Worm (Caenorhabditis elegans) whole organism, late embryonic: ENCODE data around the gene mtcu-2.
"Not testable (repeated sequence)": the region's sequence is repeated elsewhere in the genome, so short reads cannot be mapped to it uniquely, and the experiment has no call there.

Source experiments
- C08G9.2 ChIP-seq: sonication (generic microtip); optimal IDR thresholded peaks from 2 replicates; lab custom pipeline; 2016; ENCODE audit warnings: mild to moderate bottlenecking, missing genetic modification characterization, moderate library complexity, missing compliant biosample characterization
- F13H6.1 ChIP-seq: sonication (generic microtip); optimal IDR thresholded peaks from 2 replicates; lab custom pipeline; 2016; ENCODE audit warnings: missing genetic modification characterization, missing compliant biosample characterization
- ahr-1 ChIP-seq: sonication (generic microtip); optimal IDR thresholded peaks from 2 replicates; lab custom pipeline; 2016; ENCODE audit warnings: missing genetic modification characterization, missing compliant biosample characterization
- ceh-14 ChIP-seq: sonication (generic microtip); optimal IDR thresholded peaks from 2 replicates; lab custom pipeline; 2016; ENCODE audit warnings: missing genotype, missing genetic modification characterization, missing compliant biosample characterization
- ceh-18 ChIP-seq: sonication (generic microtip); optimal IDR thresholded peaks from 2 replicates; lab custom pipeline; 2016; ENCODE audit warnings: missing genetic modification characterization, missing compliant biosample characterization
- ceh-2 ChIP-seq: sonication (generic microtip); optimal IDR thresholded peaks from 2 replicates; lab custom pipeline; 2016; ENCODE audit warnings: missing genotype, missing genetic modification characterization, missing compliant biosample characterization
- ceh-31 ChIP-seq: sonication (generic microtip); optimal IDR thresholded peaks from 2 replicates; lab custom pipeline; 2016; ENCODE audit warnings: missing genetic modification characterization, missing compliant biosample characterization
- ceh-34 ChIP-seq: sonication (generic microtip); optimal IDR thresholded peaks from 2 replicates; lab custom pipeline; 2016; ENCODE audit warnings: mild to moderate bottlenecking, missing genetic modification characterization, missing compliant biosample characterization
- ceh-45 ChIP-seq: fragments of 200-800 bp; sonication (Bioruptor generic); IDR thresholded peaks from 2 replicates; pipeline ENCODE4 v1.3.6; 2022; ENCODE audit warnings: missing genetic modification reagents, missing genetic modification characterization, missing compliant biosample characterization
- ceh-48 ChIP-seq: sonication (generic microtip); optimal IDR thresholded peaks from 2 replicates; lab custom pipeline; 2016; ENCODE audit warnings: missing genetic modification characterization, inconsistent platforms, missing compliant biosample characterization
- ceh-6 ChIP-seq: fragments of 200-800 bp; sonication (Bioruptor generic); optimal IDR thresholded peaks from 2 replicates; lab custom pipeline; 2018; ENCODE audit warnings: mild to moderate bottlenecking, missing genetic modification characterization, missing compliant biosample characterization
- ceh-9 ChIP-seq: sonication (generic microtip); optimal IDR thresholded peaks from 2 replicates; lab custom pipeline; 2016; ENCODE audit warnings: mild to moderate bottlenecking, missing genetic modification characterization, inconsistent platforms, missing compliant biosample characterization
- dve-1 ChIP-seq: sonication (generic microtip); optimal IDR thresholded peaks from 2 replicates; lab custom pipeline; 2017; ENCODE audit warnings: antibody characterized with exemption, mild to moderate bottlenecking, missing genetic modification characterization, missing compliant biosample characterization
- elt-2 ChIP-seq: sonication (generic microtip); optimal IDR thresholded peaks from 2 replicates; lab custom pipeline; 2016; ENCODE audit warnings: missing genetic modification reagents, missing genetic modification characterization, missing compliant biosample characterization
- ets-4 ChIP-seq: sonication (generic microtip); optimal IDR thresholded peaks from 2 replicates; lab custom pipeline; 2016; ENCODE audit warnings: missing genetic modification characterization, missing compliant biosample characterization
- fax-1 ChIP-seq: sonication (generic microtip); optimal IDR thresholded peaks from 2 replicates; lab custom pipeline; 2016; ENCODE audit warnings: missing genotype, missing genetic modification characterization, missing compliant biosample characterization
- fkh-6 ChIP-seq: sonication (generic microtip); optimal IDR thresholded peaks from 2 replicates; lab custom pipeline; 2016; ENCODE audit warnings: missing genetic modification characterization, missing compliant biosample characterization
- gmeb-2 ChIP-seq: sonication (generic microtip); optimal IDR thresholded peaks from 2 replicates; lab custom pipeline; 2016; ENCODE audit warnings: missing genetic modification characterization, inconsistent platforms, missing compliant biosample characterization
- hlh-13 ChIP-seq: fragments of 200-800 bp; sonication (Bioruptor generic); optimal IDR thresholded peaks from 2 replicates; lab custom pipeline; 2018; ENCODE audit warnings: mild to moderate bottlenecking, missing genetic modification characterization, missing compliant biosample characterization
- hlh-15 ChIP-seq: sonication (generic microtip); optimal IDR thresholded peaks from 2 replicates; lab custom pipeline; 2016; ENCODE audit warnings: missing genetic modification characterization, missing compliant biosample characterization
- hlh-30 ChIP-seq: sonication (generic microtip); optimal IDR thresholded peaks from 2 replicates; lab custom pipeline; 2017; ENCODE audit warnings: antibody characterized with exemption, missing genetic modification characterization, missing compliant biosample characterization; ENCODE audit not compliant: insufficient read depth
- lim-6 ChIP-seq: sonication (generic microtip); optimal IDR thresholded peaks from 2 replicates; lab custom pipeline; 2016; ENCODE audit warnings: missing genetic modification characterization, missing compliant biosample characterization
- mec-3 ChIP-seq: sonication (generic microtip); optimal IDR thresholded peaks from 2 replicates; lab custom pipeline; 2016; ENCODE audit warnings: borderline replicate concordance, missing genetic modification characterization, missing compliant biosample characterization
- nfya-1 ChIP-seq: sonication (generic microtip); optimal IDR thresholded peaks from 2 replicates; lab custom pipeline; 2017; ENCODE audit warnings: missing genetic modification characterization, mild to moderate bottlenecking, missing compliant biosample characterization, antibody characterized with exemption, moderate library complexity
- odd-2 ChIP-seq: sonication (generic microtip); optimal IDR thresholded peaks from 2 replicates; lab custom pipeline; 2017; ENCODE audit warnings: antibody characterized with exemption, mild to moderate bottlenecking, missing genetic modification characterization, missing compliant biosample characterization
- pag-3 ChIP-seq: sonication (generic microtip); optimal IDR thresholded peaks from 2 replicates; lab custom pipeline; 2016; ENCODE audit warnings: missing compliant biosample characterization, missing genetic modification characterization, borderline replicate concordance
- pha-4 ChIP-seq: fragments of 150-350 bp; optimal IDR thresholded peaks from 2 replicates; lab custom pipeline; 2018; ENCODE audit warnings: missing biosample characterization, missing genetic modification reagents, missing genetic modification characterization
- pqm-1 ChIP-seq: sonication (generic microtip); optimal IDR thresholded peaks from 2 replicates; lab custom pipeline; 2016; ENCODE audit warnings: missing genetic modification characterization, missing compliant biosample characterization
- pros-1 ChIP-seq: fragments of 150-350 bp; optimal IDR thresholded peaks from 2 replicates; lab custom pipeline; 2014; ENCODE audit warnings: missing biosample characterization, missing genetic modification reagents, missing genetic modification characterization
- ref-2 ChIP-seq: sonication (generic microtip); optimal IDR thresholded peaks from 2 replicates; lab custom pipeline; 2016; ENCODE audit warnings: missing genetic modification characterization, missing compliant biosample characterization
- rnt-1 ChIP-seq: sonication (generic microtip); optimal IDR thresholded peaks from 2 replicates; lab custom pipeline; 2016; ENCODE audit warnings: missing genetic modification characterization, missing compliant biosample characterization
- sox-2 ChIP-seq: fragments of 200-800 bp; sonication (Bioruptor generic); IDR thresholded peaks from 2 replicates; pipeline ENCODE4 v1.3.6; 2022; ENCODE audit warnings: missing genetic modification reagents, missing genetic modification characterization, missing compliant biosample characterization
- tbx-2 ChIP-seq: sonication (generic microtip); optimal IDR thresholded peaks from 2 replicates; lab custom pipeline; 2016; ENCODE audit warnings: missing genetic modification characterization, missing compliant biosample characterization
- tbx-7 ChIP-seq: sonication (generic microtip); optimal IDR thresholded peaks from 2 replicates; lab custom pipeline; 2016; ENCODE audit warnings: missing genotype, missing genetic modification characterization, missing compliant biosample characterization
- ttx-3 ChIP-seq: sonication (generic microtip); optimal IDR thresholded peaks from 2 replicates; lab custom pipeline; 2016; ENCODE audit warnings: missing genetic modification reagents, missing genetic modification characterization, missing compliant biosample characterization
- unc-3 ChIP-seq, 2 experiments: fragments of 200-800 bp in 1 of 2; sonication (Bioruptor generic) in 1 of 2; sonication (generic microtip) in 1 of 2; conservative IDR thresholded peaks in 1 of 2; optimal IDR thresholded peaks in 1 of 2; 2 replicates each; pipeline versions ENCODE4 v1.3.6 to Lab custom; 2016 to 2022; ENCODE audit warnings: missing compliant biosample characterization in 2 of 2, missing genetic modification characterization in 2 of 2, missing genetic modification reagents in 1 of 2
- unc-42 ChIP-seq: sonication (generic microtip); optimal IDR thresholded peaks from 2 replicates; lab custom pipeline; 2016; ENCODE audit warnings: missing genotype, missing genetic modification characterization, missing compliant biosample characterization
- unc-86 ChIP-seq: sonication (generic microtip); optimal IDR thresholded peaks from 2 replicates; lab custom pipeline; 2016; ENCODE audit warnings: missing genetic modification characterization, missing compliant biosample characterization
- zip-5 ChIP-seq: sonication (generic microtip); optimal IDR thresholded peaks from 2 replicates; lab custom pipeline; 2016; ENCODE audit warnings: missing genetic modification characterization, missing compliant biosample characterization

The mtcu-2 gene

DNA sequence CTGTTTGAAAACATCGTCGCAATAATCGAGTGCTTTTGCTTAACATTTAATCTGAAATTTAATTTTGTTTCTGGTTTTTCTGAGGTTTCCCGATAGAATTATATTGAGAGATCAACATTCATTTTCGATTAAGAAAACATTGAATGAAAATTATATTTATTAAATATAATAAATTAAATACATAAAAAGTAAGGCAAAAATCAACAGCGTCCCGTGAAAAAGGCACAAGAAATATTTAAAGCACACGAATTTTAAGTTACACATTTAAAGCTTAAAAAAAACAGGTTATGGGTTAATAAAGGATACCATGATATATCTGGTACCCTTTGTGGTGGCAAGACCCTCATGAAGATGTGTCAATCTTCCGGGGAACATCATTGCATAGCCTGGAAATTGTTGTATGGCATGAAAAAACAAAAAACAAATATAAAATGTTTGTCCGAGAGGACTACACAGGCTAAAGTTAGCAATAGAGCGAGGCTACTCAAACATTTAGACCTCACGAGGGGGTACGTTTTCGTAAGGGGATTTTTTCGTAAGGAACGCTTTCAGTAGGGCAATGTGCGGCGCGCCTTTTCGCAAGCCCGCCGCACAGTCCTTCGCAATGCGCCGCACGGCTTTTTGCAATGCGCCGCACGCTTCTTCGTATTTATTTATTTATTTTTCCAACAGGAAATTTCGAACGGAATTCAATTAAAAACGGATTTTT lies at the start of gene mtcu-2:
Gene mtcu-2 (minus strand): TSS at position 51 of the 709 bp plus-strand sequence.
- TF ChIP-seq ref-2 (peak; percentile 47), F13H6.1 (peak; percentile 32), C08G9.2 (tag; lab: Kevin White, UChicago) (peak; percentile 66), rnt-1 (tag; lab: Kevin White, UChicago) (peak; percentile 56), tbx-2 (tag; lab: Kevin White, UChicago) (peak; percentile 75), ttx-3 (tag; lab: Kevin White, UChicago) (peak; percentile 0), ahr-1 (tag; lab: Kevin White, UChicago) (peak; percentile 19), ets-4 (tag; lab: Kevin White, UChicago) (peak; percentile 74), unc-86 (tag; lab: Kevin White, UChicago) (peak; percentile 2), ceh-18 (tag; lab: Kevin White, UChicago) (peak; percentile 45), sox-2 (GFP tag; lab: Robert Waterston, UW) (peak; percentile 73), zip-5 (tag; lab: Kevin White, UChicago) (peak; percentile 10), tbx-7 (tag; lab: Kevin White, UChicago) (peak; percentile 16), ceh-34 (tag; lab: Kevin White, UChicago) (peak; percentile 54), elt-2 (peak; percentile 36), ceh-2 (tag; lab: Kevin White, UChicago) (peak; percentile 53), ceh-14 (tag; lab: Kevin White, UChicago) (peak; percentile 60), fax-1 (tag; lab: Kevin White, UChicago) (peak; percentile 23), unc-3 (GFP tag; conservative IDR thresholded peaks at IDR 0.05; lab: Robert Waterston, UW) (peak; percentile 83), nfya-1 (tag; lab: Kevin White, UChicago) (peak; percentile 76), ceh-31 (tag; lab: Kevin White, UChicago) (peak; percentile 85), hlh-30 (tag; lab: Kevin White, UChicago) (peak; percentile 10), lim-6 (tag; lab: Kevin White, UChicago) (peak; percentile 49), pqm-1 (tag; lab: Kevin White, UChicago) (peak; percentile 5), ceh-45 (peak; percentile 95), dve-1 (tag; lab: Kevin White, UChicago) (peak; percentile 33)
- TF ChIP-seq unc-3 (tag; optimal IDR thresholded peaks at IDR 0.05; lab: Kevin White, UChicago), result not testable (repeated sequence)
- TF ChIP-seq, all 69 proteins: peak for 26; not testable (repeated sequence) for 43

DNA sequence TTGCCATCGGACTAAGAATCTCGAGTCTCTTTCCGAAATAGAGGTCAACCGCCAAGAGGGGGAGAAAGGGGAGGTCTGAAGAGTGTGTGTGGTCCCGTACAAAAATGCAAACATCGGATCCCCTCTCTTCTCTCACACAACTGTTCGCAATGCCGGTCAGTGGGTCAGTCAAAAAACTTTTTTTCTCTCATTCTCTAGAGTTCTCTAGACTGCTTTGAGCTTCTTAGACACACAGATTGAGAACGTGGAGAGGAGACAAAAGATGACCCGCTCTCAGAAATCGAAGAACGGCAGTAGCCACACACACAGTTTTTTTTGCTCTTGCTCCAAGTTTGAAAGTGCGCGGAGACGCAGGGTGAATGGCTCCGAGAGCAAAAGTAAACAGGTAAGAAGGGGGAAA lies 42.8 kb upstream of the mtcu-2 start:
- TF ChIP-seq unc-42 (no peak), pros-1 (no peak), pag-3 (tag; lab: Kevin White, UChicago) (no peak), dve-1 (tag; lab: Kevin White, UChicago) (no peak), ceh-48 (no peak), ceh-9 (tag; lab: Kevin White, UChicago) (no peak), hlh-13 (GFP tag; lab: Kevin White, UChicago) (no peak), pha-4 (no peak), mec-3 (no peak), ceh-6 (GFP tag; lab: Kevin White, UChicago) (no peak), ttx-3 (tag; lab: Kevin White, UChicago) (no peak), hlh-15 (no peak), odd-2 (tag; lab: Kevin White, UChicago) (no peak), sox-2 (GFP tag; lab: Robert Waterston, UW) (no peak), gmeb-2 (tag; lab: Kevin White, UChicago) (no peak), fkh-6 (tag; lab: Kevin White, UChicago) (no peak), elt-2 (peak; percentile 9), rnt-1 (tag; lab: Kevin White, UChicago) (no peak), tbx-7 (tag; lab: Kevin White, UChicago) (no peak), F13H6.1 (no peak), tbx-2 (tag; lab: Kevin White, UChicago) (peak; percentile 36), ref-2 (peak; percentile 4)
- TF ChIP-seq, all 69 proteins: peak for 3
